Worm (Caenorhabditis elegans): ENCODE measurements around the gene F59B1.4.

- TF ChIP-seq snpc-4 (tag; optimal IDR thresholded peaks at IDR 0.05): no peak
- no peak for TF ChIP-seq pqm-1 (tag; optimal IDR thresholded peaks at IDR 0.05)
- no peak for TF ChIP-seq lsy-12 (tag; optimal IDR thresholded peaks at IDR 0.05)
- TF ChIP-seq nhr-12 (tag; optimal IDR thresholded peaks at IDR 0.05): no peak
- no peak for TF ChIP-seq ztf-4 (tag; optimal IDR thresholded peaks at IDR 0.05)
- no peak for TF ChIP-seq nhr-11 (tag; optimal IDR thresholded peaks at IDR 0.05)
- no peak for TF ChIP-seq pha-4 (tag; optimal IDR thresholded peaks at IDR 0.05)
- no peak for TF ChIP-seq elt-2 (tag; optimal IDR thresholded peaks at IDR 0.05)
Observed at ce11 chrV:3578813-3579212, 48.0 kb downstream of the F59B1.4 start, which contains the start of gene pygl-1.

All from whole organism, L3 larva.